Worm (Caenorhabditis elegans) whole organism, L4/young adult: ENCODE data around the gene ZC443.3.

Experiments
- dao-5 ChIP-seq: sonication (generic microtip); optimal IDR thresholded peaks from 2 replicates; lab custom pipeline; 2016; ENCODE audit warnings: missing genotype, missing genetic modification characterization, moderate library complexity, missing compliant biosample characterization
- him-1 ChIP-seq: sonication (generic microtip); optimal IDR thresholded peaks from 2 replicates; lab custom pipeline; 2016; ENCODE audit warnings: missing genotype, missing genetic modification reagents, missing genetic modification characterization, missing compliant biosample characterization

DNA sequence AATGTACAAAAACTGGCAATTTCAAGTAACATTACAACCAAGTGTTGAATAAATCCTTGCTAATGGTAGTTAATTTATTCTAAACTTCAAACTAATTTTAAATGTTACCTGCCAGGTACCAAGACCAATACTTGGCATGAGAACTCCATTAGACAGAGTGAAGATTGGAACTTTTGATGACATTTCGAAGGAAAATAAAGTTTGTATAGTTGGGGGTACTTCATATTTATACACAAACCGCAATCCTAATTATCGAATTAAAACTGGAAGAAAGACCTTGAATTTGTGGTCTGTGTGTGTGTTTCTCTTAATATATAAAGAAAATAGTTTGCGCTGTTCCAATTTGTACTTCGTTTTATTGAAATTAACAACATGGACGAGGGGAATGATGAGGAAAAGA lies 4.0 kb downstream of the ZC443.3 start, which contains the start of gene ZC443.1:
- no peak for TF ChIP-seq him-1 (tag; lab: Kevin White, UChicago)
- TF ChIP-seq dao-5 (tag; lab: Kevin White, UChicago): no peak
